Worm (Caenorhabditis elegans): ENCODE data around the gene C03H5.9.

Gene C03H5.9

ce11 chrII:347734-348133 lies 30.7 kb upstream of the C03H5.9 start, which contains the start of gene D1069.3:
TSS of gene D1069.3 (minus strand) at chrII:347891.
- TF ChIP-seq hmg-4 (GFP tag; optimal IDR thresholded peaks at IDR 0.05) (no peak), B0310.2 (tag; optimal IDR thresholded peaks at IDR 0.05) (no peak), aly-1 (tag; optimal IDR thresholded peaks at IDR 0.05) (no peak), flt-1 (GFP tag; IDR thresholded peaks at IDR 0.05) (no peak), tbx-37 (GFP tag; conservative IDR thresholded peaks at IDR 0.05) (no peak), ceh-36 (tag; optimal IDR thresholded peaks at IDR 0.05) (no peak), F13C5.2 (tag; optimal IDR thresholded peaks at IDR 0.05) (peak; percentile 19), ets-7 (tag; optimal IDR thresholded peaks at IDR 0.05) (no peak)

ce11 chrII:349749-350148 lies 28.7 kb upstream of the C03H5.9 start:
- TF ChIP-seq ets-7 (tag; optimal IDR thresholded peaks at IDR 0.05) (no peak), scrt-1 (GFP tag; IDR thresholded peaks at IDR 0.05) (no peak), B0310.2 (tag; optimal IDR thresholded peaks at IDR 0.05) (no peak), pes-1 (GFP tag; IDR thresholded peaks at IDR 0.05) (no peak), hnd-1 (tag; optimal IDR thresholded peaks at IDR 0.05) (no peak), ceh-36 (tag; optimal IDR thresholded peaks at IDR 0.05) (no peak), ama-1 (optimal IDR thresholded peaks at IDR 0.05) (no peak), tra-4 (tag; optimal IDR thresholded peaks at IDR 0.05) (no peak), tbx-11 (GFP tag; IDR thresholded peaks at IDR 0.05) (no peak), ceh-13 (GFP tag; optimal IDR thresholded peaks at IDR 0.05) (no peak), sea-1 (GFP tag; conservative IDR thresholded peaks at IDR 0.05) (no peak)

ce11 chrII:354494-354893 lies 24.0 kb upstream of the C03H5.9 start:
- TF ChIP-seq flt-1 (GFP tag; IDR thresholded peaks at IDR 0.05), result no peak
- TF ChIP-seq ceh-13 (GFP tag; optimal IDR thresholded peaks at IDR 0.05), result no peak
- no peak for TF ChIP-seq tbx-37 (GFP tag; conservative IDR thresholded peaks at IDR 0.05)
- no peak for TF ChIP-seq tra-4 (tag; optimal IDR thresholded peaks at IDR 0.05)
- no peak for TF ChIP-seq pes-1 (GFP tag; IDR thresholded peaks at IDR 0.05)
- TF ChIP-seq hmbx-1 (tag; optimal IDR thresholded peaks at IDR 0.05), result no peak
- TF ChIP-seq B0310.2 (tag; optimal IDR thresholded peaks at IDR 0.05), result no peak

DNA sequence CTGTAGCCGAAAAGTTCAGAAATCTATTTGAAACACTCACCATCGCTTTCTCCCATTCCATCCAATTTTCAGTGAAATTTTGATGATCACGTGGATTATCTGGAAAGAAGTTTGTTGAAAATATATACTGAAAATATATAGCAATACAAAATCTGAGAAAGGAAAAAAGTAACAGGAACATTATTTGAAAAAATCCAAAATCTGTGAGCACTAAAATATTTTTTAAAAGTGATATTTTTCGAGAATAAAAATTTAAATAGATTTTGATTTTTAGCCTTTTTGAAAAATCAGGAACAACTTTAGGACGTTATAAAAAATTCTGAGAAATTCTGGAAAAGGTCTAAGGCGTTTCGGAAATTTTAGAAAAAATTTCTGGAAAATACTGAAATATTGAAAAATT lies 21.5 kb upstream of the C03H5.9 start, which contains the start of gene dmsr-4:
TSS of gene dmsr-4 (minus strand) at position 101 of the 400 bp plus-strand sequence.
- TF ChIP-seq ceh-13 (GFP tag; optimal IDR thresholded peaks at IDR 0.05), result no peak
- no peak for TF ChIP-seq hmg-4 (GFP tag; optimal IDR thresholded peaks at IDR 0.05)
- TF ChIP-seq sea-1 (GFP tag; conservative IDR thresholded peaks at IDR 0.05), result no peak
- no peak for TF ChIP-seq hmbx-1 (tag; optimal IDR thresholded peaks at IDR 0.05)
- no peak for TF ChIP-seq hnd-1 (tag; optimal IDR thresholded peaks at IDR 0.05)
- no peak for TF ChIP-seq tra-4 (tag; optimal IDR thresholded peaks at IDR 0.05)
- TF ChIP-seq B0310.2 (tag; optimal IDR thresholded peaks at IDR 0.05), result no peak
- no peak for TF ChIP-seq tbx-37 (GFP tag; conservative IDR thresholded peaks at IDR 0.05)
- no peak for TF ChIP-seq ama-1 (optimal IDR thresholded peaks at IDR 0.05)
- TF ChIP-seq tbx-11 (GFP tag; IDR thresholded peaks at IDR 0.05), result no peak
- no peak for TF ChIP-seq ceh-36 (tag; optimal IDR thresholded peaks at IDR 0.05)
- TF ChIP-seq pes-1 (GFP tag; IDR thresholded peaks at IDR 0.05), result no peak
- TF ChIP-seq aly-1 (tag; optimal IDR thresholded peaks at IDR 0.05), result no peak
- TF ChIP-seq flt-1 (GFP tag; IDR thresholded peaks at IDR 0.05), result no peak
- TF ChIP-seq scrt-1 (GFP tag; IDR thresholded peaks at IDR 0.05), result no peak
- TF ChIP-seq ets-7 (tag; optimal IDR thresholded peaks at IDR 0.05), result no peak
- no peak for TF ChIP-seq F13C5.2 (tag; optimal IDR thresholded peaks at IDR 0.05)

ce11 chrII:367455-367854 lies 11.0 kb upstream of the C03H5.9 start, which contains the start of gene ptr-3:
TSS of gene ptr-3 (minus strand) at chrII:367555.
- TF ChIP-seq pes-1 (GFP tag; IDR thresholded peaks at IDR 0.05) (no peak), ceh-13 (GFP tag; optimal IDR thresholded peaks at IDR 0.05) (no peak), tra-4 (tag; optimal IDR thresholded peaks at IDR 0.05) (no peak), hmbx-1 (tag; optimal IDR thresholded peaks at IDR 0.05) (no peak), hnd-1 (tag; optimal IDR thresholded peaks at IDR 0.05) (no peak), F13C5.2 (tag; optimal IDR thresholded peaks at IDR 0.05) (no peak), flt-1 (GFP tag; IDR thresholded peaks at IDR 0.05) (no peak), tbx-37 (GFP tag; conservative IDR thresholded peaks at IDR 0.05) (no peak)

- no peak for TF ChIP-seq hmg-4 (GFP tag; optimal IDR thresholded peaks at IDR 0.05)
Observed at ce11 chrII:370394-370793, 8.1 kb upstream of the C03H5.9 start.

- no peak for TF ChIP-seq ceh-13 (GFP tag; optimal IDR thresholded peaks at IDR 0.05)
- TF ChIP-seq flt-1 (GFP tag; IDR thresholded peaks at IDR 0.05), result no peak
- no peak for TF ChIP-seq sea-1 (GFP tag; conservative IDR thresholded peaks at IDR 0.05)
- TF ChIP-seq tbx-37 (GFP tag; conservative IDR thresholded peaks at IDR 0.05), result no peak
- no peak for TF ChIP-seq tra-4 (tag; optimal IDR thresholded peaks at IDR 0.05)
- no peak for TF ChIP-seq scrt-1 (GFP tag; IDR thresholded peaks at IDR 0.05)
- no peak for TF ChIP-seq B0310.2 (tag; optimal IDR thresholded peaks at IDR 0.05)
- no peak for TF ChIP-seq hmbx-1 (tag; optimal IDR thresholded peaks at IDR 0.05)
- no peak for TF ChIP-seq hnd-1 (tag; optimal IDR thresholded peaks at IDR 0.05)
- no peak for TF ChIP-seq aly-1 (tag; optimal IDR thresholded peaks at IDR 0.05)
- no peak for TF ChIP-seq ceh-36 (tag; optimal IDR thresholded peaks at IDR 0.05)
- no peak for TF ChIP-seq ama-1 (optimal IDR thresholded peaks at IDR 0.05)
- TF ChIP-seq tbx-11 (GFP tag; IDR thresholded peaks at IDR 0.05), result no peak
- TF ChIP-seq F13C5.2 (tag; optimal IDR thresholded peaks at IDR 0.05), result no peak
- TF ChIP-seq hmg-4 (GFP tag; optimal IDR thresholded peaks at IDR 0.05), result no peak
- no peak for TF ChIP-seq pes-1 (GFP tag; IDR thresholded peaks at IDR 0.05)
- no peak for TF ChIP-seq ets-7 (tag; optimal IDR thresholded peaks at IDR 0.05)
Observed at ce11 chrII:371549-371948, 6.9 kb upstream of the C03H5.9 start.

- TF ChIP-seq ets-7 (tag; optimal IDR thresholded peaks at IDR 0.05), result no peak
- no peak for TF ChIP-seq ceh-36 (tag; optimal IDR thresholded peaks at IDR 0.05)
- TF ChIP-seq hmbx-1 (tag; optimal IDR thresholded peaks at IDR 0.05), result no peak
- no peak for TF ChIP-seq ama-1 (optimal IDR thresholded peaks at IDR 0.05)
- TF ChIP-seq tbx-11 (GFP tag; IDR thresholded peaks at IDR 0.05), result no peak
Observed at ce11 chrII:372235-372634, 6.2 kb upstream of the C03H5.9 start.
